Fruit fly (Drosophila melanogaster) whole organism, embryonic: Measurements from ENCODE around the gene be.
A peak's percentile ranks its signal among the peaks of the same experiment; 100 is the strongest.

Experiments used
- Atf3 ChIP-seq: fragments of 200-800 bp; sonication (Bioruptor generic); optimal IDR thresholded peaks from 3 replicates; lab custom pipeline; 2016; ENCODE audit warnings: missing biosample characterization, missing genetic modification characterization
- Bgb ChIP-seq: fragments of 200-800 bp; sonication (Bioruptor generic); IDR thresholded peaks from 2 replicates; pipeline ENCODE4 v1.3.6; 2022; ENCODE audit warnings: missing biosample characterization, missing genetic modification characterization; ENCODE audit not compliant: partially characterized antibody
- CG10267 ChIP-seq: fragments of 200-800 bp; sonication (Bioruptor generic); optimal IDR thresholded peaks from 2 replicates; lab custom pipeline; 2018; ENCODE audit warnings: missing biosample characterization, mild to moderate bottlenecking, missing genetic modification characterization, moderate library complexity
- CG10462 ChIP-seq: fragments of 200-800 bp; sonication (Bioruptor generic); optimal IDR thresholded peaks from 2 replicates; lab custom pipeline; 2016; ENCODE audit warnings: missing biosample characterization, missing genetic modification characterization
- CG10959 ChIP-seq: fragments of 200-800 bp; sonication (Bioruptor generic); IDR thresholded peaks from 2 replicates; pipeline ENCODE4 v1.3.6; 2022; ENCODE audit warnings: missing biosample characterization, missing genetic modification characterization
- CG13123 ChIP-seq: fragments of 200-800 bp; sonication (Bioruptor generic); optimal IDR thresholded peaks from 2 replicates; lab custom pipeline; 2016; ENCODE audit warnings: missing biosample characterization, missing genetic modification characterization
- CG14014 ChIP-seq: fragments of 200-800 bp; sonication (Bioruptor generic); IDR thresholded peaks from 2 replicates; pipeline ENCODE4 v1.3.6; 2022; ENCODE audit warnings: missing biosample characterization, missing genetic modification characterization
- CG15011 ChIP-seq: fragments of 200-800 bp; sonication (Bioruptor generic); optimal IDR thresholded peaks from 3 replicates; lab custom pipeline; 2018; ENCODE audit warnings: missing biosample characterization, mild to moderate bottlenecking, missing genetic modification characterization
- CG17568 ChIP-seq: fragments of 200-800 bp; sonication (Bioruptor generic); optimal IDR thresholded peaks from 2 replicates; lab custom pipeline; 2018; ENCODE audit warnings: missing biosample characterization, mild to moderate bottlenecking, missing genetic modification characterization, moderate library complexity
- CG18011 ChIP-seq: fragments of 200-800 bp; sonication (Bioruptor generic); optimal IDR thresholded peaks from 2 replicates; lab custom pipeline; 2017; ENCODE audit warnings: missing biosample characterization, missing genetic modification characterization, mild to moderate bottlenecking, moderate library complexity, missing genotype
- CG18619 ChIP-seq: fragments of 200-800 bp; sonication (Bioruptor generic); optimal IDR thresholded peaks from 3 replicates; lab custom pipeline; 2017; ENCODE audit warnings: missing biosample characterization, mild to moderate bottlenecking, missing genetic modification characterization
- CG31441 ChIP-seq: fragments of 200-800 bp; sonication (Bioruptor generic); IDR thresholded peaks from 2 replicates; pipeline ENCODE4 v1.3.6; 2022; ENCODE audit warnings: missing biosample characterization, missing genetic modification characterization
- CG4424 ChIP-seq: fragments of 200-800 bp; sonication (Bioruptor generic); optimal IDR thresholded peaks from 3 replicates; lab custom pipeline; 2016; ENCODE audit warnings: missing biosample characterization, missing genetic modification characterization
- CG7786 ChIP-seq: fragments of 200-800 bp; sonication (Bioruptor generic); optimal IDR thresholded peaks from 2 replicates; lab custom pipeline; 2016; ENCODE audit warnings: missing biosample characterization, missing genetic modification characterization
- CG8388 ChIP-seq: fragments of 200-800 bp; sonication (Bioruptor generic); optimal IDR thresholded peaks from 2 replicates; lab custom pipeline; 2019; ENCODE audit warnings: missing biosample characterization, mild to moderate bottlenecking, missing genetic modification characterization, moderate library complexity
- CHES-1-like ChIP-seq: fragments of 200-800 bp; sonication (Bioruptor generic); optimal IDR thresholded peaks from 2 replicates; lab custom pipeline; 2016; ENCODE audit warnings: missing biosample characterization, missing genetic modification characterization
- Chrac-16 ChIP-seq: fragments of 200-800 bp; sonication (Bioruptor generic); optimal IDR thresholded peaks from 3 replicates; lab custom pipeline; 2016; ENCODE audit warnings: missing biosample characterization, missing genetic modification characterization
- CkIIα-i1 ChIP-seq: fragments of 200-800 bp; sonication (Bioruptor generic); IDR thresholded peaks from 2 replicates; pipeline ENCODE4 v1.3.6; 2022; ENCODE audit warnings: missing biosample characterization, missing genetic modification characterization
- Dad ChIP-seq: fragments of 200-800 bp; sonication (Bioruptor generic); optimal IDR thresholded peaks from 3 replicates; lab custom pipeline; 2016; ENCODE audit warnings: missing biosample characterization, missing genetic modification characterization
- Dref ChIP-seq: fragments of 200-800 bp; sonication (Bioruptor generic); IDR thresholded peaks from 2 replicates; pipeline ENCODE4 v1.3.6; 2022; ENCODE audit warnings: missing biosample characterization, missing genetic modification characterization
- Drgx ChIP-seq: fragments of 200-800 bp; sonication (Bioruptor generic); IDR thresholded peaks from 2 replicates; pipeline ENCODE4 v1.3.6; 2022; ENCODE audit warnings: missing biosample characterization, missing genetic modification characterization
- Gsc ChIP-seq: fragments of 200-800 bp; sonication (Bioruptor generic); IDR thresholded peaks from 2 replicates; pipeline ENCODE4 v1.3.6; 2022; ENCODE audit warnings: missing biosample characterization, missing genetic modification characterization
- Lhr ChIP-seq: fragments of 200-800 bp; sonication (Bioruptor generic); optimal IDR thresholded peaks from 3 replicates; lab custom pipeline; 2017; ENCODE audit warnings: mild to moderate bottlenecking, missing biosample characterization, missing genetic modification reagents, missing genetic modification characterization
- Lim3 ChIP-seq: fragments of 200-800 bp; sonication (Bioruptor generic); IDR thresholded peaks from 2 replicates; pipeline ENCODE4 v1.3.6; 2022; ENCODE audit warnings: missing biosample characterization, missing genetic modification characterization
- MBD-R2 ChIP-seq: fragments of 200-800 bp; sonication (Bioruptor generic); IDR thresholded peaks from 2 replicates; pipeline ENCODE4 v1.3.6; 2022; ENCODE audit warnings: missing biosample characterization, missing genetic modification characterization
- Meics ChIP-seq: fragments of 200-800 bp; sonication (Bioruptor generic); optimal IDR thresholded peaks from 2 replicates; lab custom pipeline; 2017; ENCODE audit warnings: missing biosample characterization, mild to moderate bottlenecking, missing genetic modification characterization
- NC2α ChIP-seq: fragments of 200-800 bp; sonication (Bioruptor generic); optimal IDR thresholded peaks from 2 replicates; lab custom pipeline; 2016; ENCODE audit warnings: missing biosample characterization, missing genetic modification characterization
- NFAT ChIP-seq: fragments of 200-800 bp; sonication (Bioruptor generic); IDR thresholded peaks from 2 replicates; pipeline ENCODE4 v1.3.6; 2022; ENCODE audit warnings: missing biosample characterization, missing genetic modification characterization
- Ptx1 ChIP-seq: fragments of 200-800 bp; sonication (Bioruptor generic); IDR thresholded peaks from 2 replicates; pipeline ENCODE4 v1.3.6; 2022; ENCODE audit warnings: missing biosample characterization, missing genetic modification characterization
- Rfx ChIP-seq: fragments of 200-800 bp; sonication (Bioruptor generic); IDR thresholded peaks from 2 replicates; pipeline ENCODE4 v1.3.6; 2022; ENCODE audit warnings: missing biosample characterization, missing genetic modification characterization
- Rx ChIP-seq: fragments of 200-800 bp; sonication (Bioruptor generic); IDR thresholded peaks from 2 replicates; pipeline ENCODE4 v1.3.6; 2022; ENCODE audit warnings: missing biosample characterization, missing genetic modification characterization
- Ssrp ChIP-seq: fragments of 200-800 bp; sonication (Bioruptor generic); optimal IDR thresholded peaks from 2 replicates; lab custom pipeline; 2018; ENCODE audit warnings: missing biosample characterization, mild to moderate bottlenecking, missing genetic modification characterization, moderate library complexity
- Vsx1 ChIP-seq: fragments of 200-800 bp; sonication (Bioruptor generic); optimal IDR thresholded peaks from 2 replicates; lab custom pipeline; 2017; ENCODE audit warnings: missing biosample characterization, mild to moderate bottlenecking, missing genetic modification characterization, missing genetic modification reagents
- amos ChIP-seq: fragments of 200-800 bp; sonication (Bioruptor generic); IDR thresholded peaks from 2 replicates; pipeline ENCODE4 v1.3.6; 2022; ENCODE audit warnings: missing biosample characterization, missing genetic modification characterization; ENCODE audit not compliant: partially characterized antibody
- chn ChIP-seq: fragments of 200-800 bp; sonication (Bioruptor generic); optimal IDR thresholded peaks from 2 replicates; lab custom pipeline; 2016; ENCODE audit warnings: missing biosample characterization, missing genetic modification characterization
- cwo ChIP-seq: fragments of 200-800 bp; sonication (Bioruptor generic); optimal IDR thresholded peaks from 3 replicates; lab custom pipeline; 2017; ENCODE audit warnings: missing biosample characterization, missing genetic modification characterization, mild to moderate bottlenecking, moderate library complexity, missing genetic modification reagents
- da ChIP-seq: fragments of 200-800 bp; sonication (Bioruptor generic); optimal IDR thresholded peaks from 2 replicates; lab custom pipeline; 2016; ENCODE audit warnings: missing biosample characterization, missing genetic modification characterization
- grau ChIP-seq: fragments of 200-800 bp; optimal IDR thresholded peaks from 3 replicates; lab custom pipeline; 2019; ENCODE audit warnings: missing biosample characterization, mild to moderate bottlenecking, missing genetic modification characterization, moderate library complexity
- ham ChIP-seq: fragments of 200-800 bp; sonication (Bioruptor generic); IDR thresholded peaks from 2 replicates; pipeline ENCODE4 v1.3.6; 2022; ENCODE audit warnings: missing biosample characterization, missing genetic modification characterization
- nerfin-2 ChIP-seq: fragments of 200-800 bp; sonication (Bioruptor generic); IDR thresholded peaks from 2 replicates; pipeline ENCODE4 v1.3.6; 2022; ENCODE audit warnings: missing biosample characterization, missing genetic modification characterization; ENCODE audit not compliant: partially characterized antibody
- oc ChIP-seq: fragments of 200-800 bp; sonication (Bioruptor generic); optimal IDR thresholded peaks from 2 replicates; lab custom pipeline; 2018; ENCODE audit warnings: missing biosample characterization, mild to moderate bottlenecking, missing genetic modification characterization, moderate library complexity
- prd ChIP-seq, 3 experiments: fragments of >200 bp in 2 of 3; fragments of 200-800 bp in 1 of 3; sonication (Bioruptor generic) in 1 of 3; optimal IDR thresholded peaks in 2 of 3; IDR thresholded peaks in 1 of 3; 2 replicates in 2 of 3; 3 replicates in 1 of 3; pipeline versions ENCODE4 v1.3.6 to Lab custom; 2017 to 2022; ENCODE audit warnings: missing biosample characterization in 1 of 3, missing genetic modification characterization in 1 of 3
- ro ChIP-seq: fragments of 200-800 bp; sonication (Bioruptor generic); IDR thresholded peaks from 2 replicates; pipeline ENCODE4 v1.3.6; 2022; ENCODE audit warnings: missing biosample characterization, missing genetic modification characterization
- run ChIP-seq: fragments of 200-800 bp; sonication (Bioruptor generic); optimal IDR thresholded peaks from 3 replicates; lab custom pipeline; 2018; ENCODE audit warnings: missing biosample characterization, mild to moderate bottlenecking, missing genetic modification characterization
- scrt ChIP-seq: fragments of 200-800 bp; sonication (Bioruptor generic); optimal IDR thresholded peaks from 2 replicates; lab custom pipeline; 2018; ENCODE audit warnings: missing biosample characterization, mild to moderate bottlenecking, missing genetic modification characterization, moderate library complexity
- slp2 ChIP-seq: fragments of 200-800 bp; sonication (Bioruptor generic); optimal IDR thresholded peaks from 2 replicates; lab custom pipeline; 2016; ENCODE audit warnings: missing biosample characterization, missing genetic modification characterization
- tap ChIP-seq: fragments of 200-800 bp; optimal IDR thresholded peaks from 3 replicates; lab custom pipeline; 2019; ENCODE audit warnings: missing biosample characterization, mild to moderate bottlenecking, missing genetic modification characterization, moderate library complexity
- twi ChIP-seq: fragments of 200-800 bp; optimal IDR thresholded peaks from 2 replicates; lab custom pipeline; 2019; ENCODE audit warnings: missing biosample characterization, mild to moderate bottlenecking, missing genetic modification characterization, moderate library complexity
- wor ChIP-seq: fragments of 200-800 bp; sonication (Bioruptor generic); IDR thresholded peaks from 2 replicates; pipeline ENCODE4 v1.3.6; 2022; ENCODE audit warnings: missing biosample characterization, missing genetic modification characterization

The be gene

dm6 chrX:15084580-15085138 lies 60.4 kb downstream of the be start, which contains the start of gene Cox17 (continued):
- TF ChIP-seq Vsx1 (GFP tag; lab: Kevin White, UChicago) = peak; percentile 70
- TF ChIP-seq amos = peak; percentile 71; the same call in 1 of the 2 replicates
- peak; percentile 10 for TF ChIP-seq CHES-1-like (GFP tag; lab: Kevin White, UChicago)
- peak; percentile 83 for TF ChIP-seq CG18619 (GFP tag; lab: Kevin White, UChicago)
- no peak; the same call in 1 of the 2 replicates for TF ChIP-seq wor
- TF ChIP-seq CG15011 = peak; percentile 78
- TF ChIP-seq CG18011 (GFP tag; lab: Kevin White, UChicago) = peak; percentile 57
- TF ChIP-seq prd (optimal IDR thresholded peaks at IDR 0.05; lab: Kevin White, UChicago) = no peak
- TF ChIP-seq prd (GFP tag; IDR thresholded peaks at IDR 0.05; lab: Robert Waterston, UW) = peak; percentile 79
- TF ChIP-seq NFAT (GFP tag; lab: Robert Waterston, UW) = peak; percentile 56
- TF ChIP-seq Lhr (GFP tag; lab: Kevin White, UChicago) = peak; percentile 47
- TF ChIP-seq CG10267 = peak; percentile 88
- peak; percentile 81 for TF ChIP-seq chn (GFP tag; lab: Kevin White, UChicago)
- peak; percentile 33; the same call in 1 of the 2 replicates for TF ChIP-seq MBD-R2 (GFP tag; lab: Robert Waterston, UW)
- TF ChIP-seq Drgx (GFP tag; lab: Robert Waterston, UW) = peak; percentile 65; the same call in 1 of the 2 replicates
- TF ChIP-seq Gsc = no peak
- TF ChIP-seq CG17568 = peak; percentile 56
- TF ChIP-seq scrt = peak; percentile 51
- 0 out of 2 replicates have a peak, but pooled peaks have one; percentile 33 for TF ChIP-seq Rx (GFP tag; lab: Robert Waterston, UW)
- TF ChIP-seq CG8388 (GFP tag; lab: Kevin White, UChicago) = peak; percentile 77
- TF ChIP-seq twi = peak; percentile 75
- TF ChIP-seq CG14014 (GFP tag; lab: Robert Waterston, UW) = peak; percentile 55; the same call in 1 of the 2 replicates
- peak; percentile 60 for TF ChIP-seq CG7786 (GFP tag; lab: Kevin White, UChicago)
- TF ChIP-seq CG10462 (GFP tag; lab: Kevin White, UChicago) = peak; percentile 8
- peak; percentile 84 for TF ChIP-seq Chrac-16 (GFP tag; lab: Kevin White, UChicago)
- peak; percentile 65 for TF ChIP-seq CG13123
- peak; percentile 84 for TF ChIP-seq Meics (GFP tag; lab: Kevin White, UChicago)
- peak; percentile 49 for TF ChIP-seq Dad (GFP tag; lab: Kevin White, UChicago)
- peak; percentile 38 for TF ChIP-seq slp2 (GFP tag; lab: Kevin White, UChicago)
- TF ChIP-seq Bgb (GFP tag; lab: Robert Waterston, UW) = peak; percentile 70
- TF ChIP-seq CG10959 (GFP tag; lab: Robert Waterston, UW) = 0 out of 2 replicates have a peak, but pooled peaks have one; percentile 38
- peak; percentile 55 for TF ChIP-seq run (tag; lab: Kevin White, UChicago)
- TF ChIP-seq NC2α (GFP tag; lab: Kevin White, UChicago) = no peak
- TF ChIP-seq CkIIα-i1 (GFP tag; lab: Robert Waterston, UW) = no peak
- peak; percentile 70 for TF ChIP-seq cwo
- TF ChIP-seq Lim3 (GFP tag; lab: Robert Waterston, UW) = no peak
- peak; percentile 49 for TF ChIP-seq Dref (GFP tag; lab: Robert Waterston, UW)
- no peak for TF ChIP-seq da (GFP tag; lab: Kevin White, UChicago)
- peak; percentile 82 for TF ChIP-seq Rfx
- TF ChIP-seq CG4424 (GFP tag; lab: Kevin White, UChicago) = peak; percentile 82
- TF ChIP-seq nerfin-2 (GFP tag; lab: Robert Waterston, UW) = 0 out of 2 replicates have a peak, but pooled peaks have one; percentile 45
- no peak for TF ChIP-seq ham
- peak; percentile 86 for TF ChIP-seq grau (tag; lab: Kevin White, UChicago)
- peak; percentile 84 for TF ChIP-seq Ssrp (tag; lab: Kevin White, UChicago)
- TF ChIP-seq tap (tag; lab: Kevin White, UChicago) = peak; percentile 62
- TF ChIP-seq Ptx1 (GFP tag; lab: Robert Waterston, UW) = peak; percentile 83
- peak; percentile 19 for TF ChIP-seq oc (tag; lab: Kevin White, UChicago)
- TF ChIP-seq CG31441 (GFP tag; lab: Robert Waterston, UW) = peak; percentile 90
- peak; percentile 57 for TF ChIP-seq ro (GFP tag; lab: Robert Waterston, UW)
- TF ChIP-seq Atf3 (GFP tag; lab: Kevin White, UChicago) = peak; percentile 48
